Fruit fly (Drosophila melanogaster) whole organism, wandering third instar larva: ENCODE measurements around the gene Timp.

ENCODE experiments used
- CrebA ChIP-seq: fragments of 200-800 bp; sonication (Bioruptor generic); optimal IDR thresholded peaks from 2 replicates; lab custom pipeline; 2016; ENCODE audit warnings: missing biosample characterization, mild to moderate bottlenecking, missing genetic modification characterization, borderline replicate concordance
- HLH106 ChIP-seq: fragments of 200-800 bp; optimal IDR thresholded peaks from 3 replicates; lab custom pipeline; 2019; ENCODE audit warnings: missing biosample characterization, mild to moderate bottlenecking, missing genetic modification characterization, moderate library complexity
- Hnf4 ChIP-seq: fragments of 200-800 bp; sonication (Bioruptor generic); optimal IDR thresholded peaks from 2 replicates; lab custom pipeline; 2016; ENCODE audit warnings: missing biosample characterization, mild to moderate bottlenecking, missing genetic modification characterization
- Hr78 ChIP-seq: fragments of >200 bp; optimal IDR thresholded peaks from 2 replicates; lab custom pipeline; 2017; ENCODE audit warnings: missing biosample characterization, missing genetic modification characterization
- Myc ChIP-seq: fragments of >200 bp; optimal IDR thresholded peaks from 2 replicates; lab custom pipeline; 2017
- h ChIP-seq: fragments of 200-800 bp; sonication (Bioruptor generic); optimal IDR thresholded peaks from 3 replicates; lab custom pipeline; 2016; ENCODE audit warnings: missing biosample characterization, mild to moderate bottlenecking, missing genetic modification characterization
- lola ChIP-seq: fragments of >200 bp; optimal IDR thresholded peaks from 2 replicates; lab custom pipeline; 2017; ENCODE audit warnings: missing biosample characterization, missing genetic modification characterization
- pan ChIP-seq: fragments of >200 bp; optimal IDR thresholded peaks from 2 replicates; lab custom pipeline; 2017
- psq ChIP-seq: fragments of 200-800 bp; sonication (Bioruptor generic); optimal IDR thresholded peaks from 3 replicates; lab custom pipeline; 2017; ENCODE audit warnings: missing biosample characterization, mild to moderate bottlenecking, missing genetic modification characterization, moderate library complexity

DNA sequence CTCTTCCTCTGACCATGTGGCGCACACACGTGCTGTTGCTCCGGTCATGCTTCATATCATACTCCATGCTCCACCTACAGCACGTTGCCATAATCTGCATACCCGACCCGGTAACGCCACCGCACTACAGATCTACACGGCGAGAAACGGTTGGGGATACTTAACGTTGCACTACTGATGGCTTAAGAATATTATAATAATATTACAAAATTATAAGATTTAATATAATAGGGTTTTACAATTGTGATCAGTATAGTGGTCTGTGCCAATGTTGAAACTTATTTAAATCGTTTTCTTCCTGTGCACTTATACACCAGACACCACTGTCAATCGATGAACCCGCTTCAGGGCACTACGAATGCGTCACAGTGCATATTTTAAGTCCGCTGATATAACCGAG, 623 bp upstream of the Timp start:
- no peak for TF ChIP-seq Myc (lab: Kevin White, UChicago)
- no peak for TF ChIP-seq Hnf4 (GFP tag; lab: Kevin White, UChicago)
- no peak for TF ChIP-seq lola (GFP tag; lab: Kevin White, UChicago)
- no peak for TF ChIP-seq CrebA
- peak; percentile 48 for TF ChIP-seq psq (GFP tag; lab: Kevin White, UChicago)
- TF ChIP-seq HLH106 (tag; lab: Kevin White, UChicago) = peak; percentile 66
- TF ChIP-seq h (GFP tag; lab: Kevin White, UChicago) = peak; percentile 41
- TF ChIP-seq pan = no peak
- no peak for TF ChIP-seq Hr78 (GFP tag; lab: Kevin White, UChicago)
